Fruit fly (Drosophila melanogaster): Measurements from ENCODE around the gene CG3808.
A peak's percentile ranks its signal among the peaks of the same experiment; 100 is the strongest.

The CG3808 gene

DNA sequence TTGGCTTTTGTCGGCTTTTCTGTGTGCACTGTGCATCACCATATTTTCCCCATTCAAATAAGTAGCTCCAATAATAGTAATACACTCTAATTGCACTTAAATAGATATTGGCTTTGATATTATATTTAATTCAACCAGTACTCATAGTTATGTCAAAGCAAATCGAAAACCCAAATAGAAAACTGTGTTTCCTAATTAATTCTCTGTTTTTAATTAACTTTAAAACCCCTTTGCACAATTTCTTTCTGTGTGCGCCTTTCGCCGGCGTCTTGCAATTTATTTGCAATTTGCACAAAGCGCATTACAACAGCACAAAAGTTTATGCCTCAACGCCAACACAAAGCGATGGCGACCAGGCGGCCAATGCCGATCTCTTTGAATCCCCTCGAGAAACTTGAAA is 10.8 kb upstream of the CG3808 start (continued):
- TF ChIP-seq OdsH (GFP tag; optimal IDR thresholded peaks at IDR 0.05), result peak; percentile 49
- TF ChIP-seq Sox102F (GFP tag; optimal IDR thresholded peaks at IDR 0.05), result peak; percentile 40
- no peak for TF ChIP-seq fd85E (GFP tag; optimal IDR thresholded peaks at IDR 0.05)
- TF ChIP-seq CG3032 (tag; optimal IDR thresholded peaks at IDR 0.05), result no peak
- TF ChIP-seq spab (GFP tag; optimal IDR thresholded peaks at IDR 0.05), result no peak
- peak; percentile 64 for TF ChIP-seq eg (GFP tag; IDR thresholded peaks at IDR 0.05)
- TF ChIP-seq Gug (GFP tag; IDR thresholded peaks at IDR 0.05), result 0 out of 2 replicates have a peak, but pooled peaks have one; percentile 25
- TF ChIP-seq CG34406 (GFP tag; optimal IDR thresholded peaks at IDR 0.05), result peak; percentile 1
- TF ChIP-seq CG11762 (GFP tag; optimal IDR thresholded peaks at IDR 0.05; ENCODE audit: insufficient read depth), result no peak
- peak; percentile 3 for TF ChIP-seq CG31627 (GFP tag; optimal IDR thresholded peaks at IDR 0.05)
- peak; percentile 83 for TF ChIP-seq Hr4 (GFP tag; optimal IDR thresholded peaks at IDR 0.05)
- TF ChIP-seq Sox15 (GFP tag; optimal IDR thresholded peaks at IDR 0.05), result no peak
- peak; percentile 54 for TF ChIP-seq CG3919 (GFP tag; optimal IDR thresholded peaks at IDR 0.05)
- TF ChIP-seq svp (GFP tag), result no peak
- TF ChIP-seq cyc (GFP tag; optimal IDR thresholded peaks at IDR 0.05), result peak; percentile 10
- peak; percentile 30 for TF ChIP-seq net (GFP tag; optimal IDR thresholded peaks at IDR 0.05)
- peak; percentile 45 for TF ChIP-seq CG4318 (GFP tag; optimal IDR thresholded peaks at IDR 0.05)

DNA sequence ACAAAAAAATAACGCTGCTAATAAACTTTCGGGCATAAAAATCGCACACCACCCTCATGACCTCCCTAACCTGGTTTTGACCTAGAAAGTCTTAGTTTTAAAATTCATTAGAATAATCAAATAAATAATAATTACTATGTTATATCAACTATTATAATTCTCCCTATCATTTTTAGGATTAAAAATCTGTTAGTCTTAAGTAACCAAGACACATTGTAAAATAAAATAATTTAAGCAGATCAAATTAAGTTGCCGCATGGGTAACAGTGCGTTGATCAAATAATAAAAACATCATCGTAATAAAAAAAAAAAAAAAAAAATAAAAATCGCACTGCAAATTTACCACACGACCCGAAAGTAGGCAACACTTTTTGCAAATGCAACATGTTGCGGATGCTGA is 8.4 kb upstream of the CG3808 start:
- peak; percentile 32 for TF ChIP-seq dsx (GFP tag; optimal IDR thresholded peaks at IDR 0.05; ENCODE audit: poor library complexity, severe bottlenecking)

DNA sequence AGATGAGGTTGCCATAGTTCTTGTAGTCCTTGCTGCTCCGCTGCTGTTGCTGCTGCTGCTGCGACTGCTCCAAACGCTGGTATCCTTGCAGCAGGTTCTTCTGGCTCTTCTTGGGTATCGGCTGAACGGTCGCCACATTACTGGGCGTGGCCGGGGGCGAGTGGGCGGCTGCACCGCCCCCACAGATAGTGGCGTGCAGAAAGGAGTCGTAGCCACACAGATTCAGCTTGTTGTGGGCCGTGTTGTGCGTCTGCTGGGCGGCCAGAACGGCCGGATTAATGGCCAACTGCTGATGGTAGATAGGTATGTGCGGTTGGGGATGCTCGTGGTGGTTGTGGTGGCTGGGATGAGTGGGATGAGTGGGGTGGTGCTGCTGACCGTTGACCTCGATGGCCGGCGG is 5.0 kb upstream of the CG3808 start:
- no peak for TF ChIP-seq CG34406 (GFP tag; optimal IDR thresholded peaks at IDR 0.05)
- TF ChIP-seq CG6854 (GFP tag; optimal IDR thresholded peaks at IDR 0.05), result no peak
- no peak for TF ChIP-seq CG6792 (GFP tag; optimal IDR thresholded peaks at IDR 0.05)
- TF ChIP-seq CG11294 (GFP tag; IDR thresholded peaks at IDR 0.05), result no peak
- TF ChIP-seq Hr4 (GFP tag; optimal IDR thresholded peaks at IDR 0.05), result no peak
- no peak for TF ChIP-seq acj6 (GFP tag; optimal IDR thresholded peaks at IDR 0.05)
- no peak for TF ChIP-seq topi (GFP tag; optimal IDR thresholded peaks at IDR 0.05)
- TF ChIP-seq lz (GFP tag; optimal IDR thresholded peaks at IDR 0.05), result no peak
- TF ChIP-seq spab (GFP tag; optimal IDR thresholded peaks at IDR 0.05), result no peak
- no peak for TF ChIP-seq CG4318 (GFP tag; optimal IDR thresholded peaks at IDR 0.05)
- TF ChIP-seq Sox14 (GFP tag; optimal IDR thresholded peaks at IDR 0.05), result no peak
- TF ChIP-seq CG10631 (GFP tag; optimal IDR thresholded peaks at IDR 0.05), result no peak
- no peak for TF ChIP-seq CG3032 (tag; optimal IDR thresholded peaks at IDR 0.05)

DNA sequence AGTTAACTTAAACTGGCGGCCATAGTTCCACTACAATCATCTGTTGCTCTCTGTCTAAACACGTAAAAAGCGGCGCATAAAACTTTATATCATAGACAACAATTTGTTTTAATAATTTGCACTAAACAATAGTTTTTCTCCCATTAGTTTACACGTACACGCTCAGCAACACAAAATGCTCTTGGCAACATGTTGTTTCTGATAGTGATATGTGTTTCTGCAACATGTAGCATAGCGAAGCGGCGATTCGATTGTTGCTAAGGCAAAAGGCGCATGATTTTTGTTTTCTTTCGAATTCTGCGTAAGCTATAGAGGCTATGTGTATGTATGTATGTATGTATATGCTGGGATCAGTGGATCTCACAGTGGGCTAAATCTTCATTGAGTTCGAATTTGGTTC is 3.7 kb upstream of the CG3808 start:
- TF ChIP-seq dsx (GFP tag; optimal IDR thresholded peaks at IDR 0.05; ENCODE audit: poor library complexity, severe bottlenecking) (no peak), vri (GFP tag; optimal IDR thresholded peaks at IDR 0.05) (no peak), dac (GFP tag; optimal IDR thresholded peaks at IDR 0.05) (no peak), CG9139 (GFP tag; optimal IDR thresholded peaks at IDR 0.05) (no peak), Hr39 (GFP tag; optimal IDR thresholded peaks at IDR 0.05) (no peak), svp (GFP tag) (no peak), CG16779 (tag; optimal IDR thresholded peaks at IDR 0.05) (no peak), net (GFP tag; optimal IDR thresholded peaks at IDR 0.05) (no peak), fkh (GFP tag; optimal IDR thresholded peaks at IDR 0.05) (no peak), CG11294 (GFP tag; IDR thresholded peaks at IDR 0.05) (no peak), Ets96B (tag; optimal IDR thresholded peaks at IDR 0.05) (no peak), Gug (GFP tag; IDR thresholded peaks at IDR 0.05) (no peak), fd59A (GFP tag; optimal IDR thresholded peaks at IDR 0.05) (no peak), CG3919 (GFP tag; optimal IDR thresholded peaks at IDR 0.05) (no peak), CG15336 (GFP tag; IDR thresholded peaks at IDR 0.05) (no peak)

DNA sequence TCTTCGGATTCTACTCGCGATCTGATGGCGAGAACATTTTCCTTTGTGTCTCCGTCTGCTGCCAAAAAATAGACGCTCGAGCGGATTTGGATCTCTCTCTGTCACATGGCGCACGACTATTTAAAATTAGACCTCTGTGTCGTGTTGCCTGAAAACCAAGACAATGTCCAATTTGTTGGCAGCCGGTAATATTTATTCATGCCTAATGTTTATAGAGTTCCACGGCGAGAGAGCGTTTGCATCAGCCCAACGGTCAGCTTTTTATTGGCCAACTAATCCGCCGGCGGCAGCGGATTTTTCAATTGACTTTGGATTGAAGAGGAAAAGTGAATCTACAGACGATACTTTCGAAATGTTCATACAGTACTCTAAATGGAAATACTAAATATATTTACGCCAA is 2.8 kb upstream of the CG3808 start, which contains the start of gene SmydA-2:
Gene SmydA-2 (minus strand): TSS at position 33 of the 400 bp plus-strand sequence.
- TF ChIP-seq CG11762 (GFP tag; optimal IDR thresholded peaks at IDR 0.05; ENCODE audit: insufficient read depth) (no peak), Eip78C (GFP tag) (peak; percentile 17)
